Worm (Caenorhabditis elegans) whole organism, late embryonic: ENCODE measurements around the gene sea-1.

ENCODE experiments used
- C08G9.2 ChIP-seq: sonication (generic microtip); optimal IDR thresholded peaks from 2 replicates; lab custom pipeline; 2016; ENCODE audit warnings: mild to moderate bottlenecking, missing genetic modification characterization, moderate library complexity, missing compliant biosample characterization
- C38D4.7 ChIP-seq: fragments of 200-800 bp; sonication (Bioruptor generic); optimal IDR thresholded peaks from 2 replicates; lab custom pipeline; 2018; ENCODE audit warnings: mild to moderate bottlenecking, missing genetic modification characterization, moderate library complexity, missing compliant biosample characterization
- K09A11.1 ChIP-seq: sonication (generic microtip); optimal IDR thresholded peaks from 2 replicates; lab custom pipeline; 2017; ENCODE audit warnings: antibody characterized with exemption, mild to moderate bottlenecking, missing genetic modification characterization, missing compliant biosample characterization; ENCODE audit not compliant: insufficient read depth
- ahr-1 ChIP-seq: sonication (generic microtip); optimal IDR thresholded peaks from 2 replicates; lab custom pipeline; 2016; ENCODE audit warnings: missing genetic modification characterization, missing compliant biosample characterization
- ama-1 ChIP-seq: fragments of 150-350 bp; optimal IDR thresholded peaks from 2 replicates; lab custom pipeline; 2014
- ceh-18 ChIP-seq: sonication (generic microtip); optimal IDR thresholded peaks from 2 replicates; lab custom pipeline; 2016; ENCODE audit warnings: missing genetic modification characterization, missing compliant biosample characterization
- ceh-24 ChIP-seq: sonication (generic microtip); optimal IDR thresholded peaks from 2 replicates; lab custom pipeline; 2016; ENCODE audit warnings: mild to moderate bottlenecking, missing genetic modification characterization, missing compliant biosample characterization
- ceh-31 ChIP-seq: sonication (generic microtip); optimal IDR thresholded peaks from 2 replicates; lab custom pipeline; 2016; ENCODE audit warnings: missing genetic modification characterization, missing compliant biosample characterization
- ceh-45 ChIP-seq: fragments of 200-800 bp; sonication (Bioruptor generic); IDR thresholded peaks from 2 replicates; pipeline ENCODE4 v1.3.6; 2022; ENCODE audit warnings: missing genetic modification reagents, missing genetic modification characterization, missing compliant biosample characterization
- ceh-9 ChIP-seq: sonication (generic microtip); optimal IDR thresholded peaks from 2 replicates; lab custom pipeline; 2016; ENCODE audit warnings: mild to moderate bottlenecking, missing genetic modification characterization, inconsistent platforms, missing compliant biosample characterization
- dmd-4 ChIP-seq: sonication (generic microtip); optimal IDR thresholded peaks from 2 replicates; lab custom pipeline; 2016; ENCODE audit warnings: borderline replicate concordance, missing genetic modification characterization, missing compliant biosample characterization
- dve-1 ChIP-seq: sonication (generic microtip); optimal IDR thresholded peaks from 2 replicates; lab custom pipeline; 2017; ENCODE audit warnings: antibody characterized with exemption, mild to moderate bottlenecking, missing genetic modification characterization, missing compliant biosample characterization
- elt-2 ChIP-seq: sonication (generic microtip); optimal IDR thresholded peaks from 2 replicates; lab custom pipeline; 2016; ENCODE audit warnings: missing genetic modification reagents, missing genetic modification characterization, missing compliant biosample characterization
- ets-4 ChIP-seq: sonication (generic microtip); optimal IDR thresholded peaks from 2 replicates; lab custom pipeline; 2016; ENCODE audit warnings: missing genetic modification characterization, missing compliant biosample characterization
- fax-1 ChIP-seq: sonication (generic microtip); optimal IDR thresholded peaks from 2 replicates; lab custom pipeline; 2016; ENCODE audit warnings: missing genotype, missing genetic modification characterization, missing compliant biosample characterization
- fkh-10 ChIP-seq: fragments of 150-350 bp; optimal IDR thresholded peaks from 2 replicates; lab custom pipeline; 2014; ENCODE audit warnings: missing biosample characterization, missing genetic modification reagents, missing genetic modification characterization
- hlh-6 ChIP-seq: sonication (generic microtip); optimal IDR thresholded peaks from 2 replicates; lab custom pipeline; 2016; ENCODE audit warnings: missing genotype, missing genetic modification characterization, missing compliant biosample characterization
- hlh-8 ChIP-seq: sonication (generic microtip); optimal IDR thresholded peaks from 2 replicates; lab custom pipeline; 2016; ENCODE audit warnings: missing genotype, missing genetic modification characterization, missing compliant biosample characterization
- nhr-11 ChIP-seq: fragments of 150-350 bp; optimal IDR thresholded peaks from 2 replicates; lab custom pipeline; 2014; ENCODE audit warnings: missing biosample characterization, missing genetic modification characterization
- npax-4 ChIP-seq: sonication (generic microtip); optimal IDR thresholded peaks from 2 replicates; lab custom pipeline; 2016; ENCODE audit warnings: missing genetic modification characterization, missing compliant biosample characterization
- odd-2 ChIP-seq: sonication (generic microtip); optimal IDR thresholded peaks from 2 replicates; lab custom pipeline; 2017; ENCODE audit warnings: antibody characterized with exemption, mild to moderate bottlenecking, missing genetic modification characterization, missing compliant biosample characterization
- pag-3 ChIP-seq: sonication (generic microtip); optimal IDR thresholded peaks from 2 replicates; lab custom pipeline; 2016; ENCODE audit warnings: missing compliant biosample characterization, missing genetic modification characterization, borderline replicate concordance
- pha-4 ChIP-seq: fragments of 150-350 bp; optimal IDR thresholded peaks from 2 replicates; lab custom pipeline; 2018; ENCODE audit warnings: missing biosample characterization, missing genetic modification reagents, missing genetic modification characterization
- rnt-1 ChIP-seq: sonication (generic microtip); optimal IDR thresholded peaks from 2 replicates; lab custom pipeline; 2016; ENCODE audit warnings: missing genetic modification characterization, missing compliant biosample characterization
- syd-9 ChIP-seq: sonication (generic microtip); optimal IDR thresholded peaks from 2 replicates; lab custom pipeline; 2016; ENCODE audit warnings: mild to moderate bottlenecking, missing genetic modification characterization, moderate library complexity, missing compliant biosample characterization
- tbx-2 ChIP-seq: sonication (generic microtip); optimal IDR thresholded peaks from 2 replicates; lab custom pipeline; 2016; ENCODE audit warnings: missing genetic modification characterization, missing compliant biosample characterization
- tbx-7 ChIP-seq: sonication (generic microtip); optimal IDR thresholded peaks from 2 replicates; lab custom pipeline; 2016; ENCODE audit warnings: missing genotype, missing genetic modification characterization, missing compliant biosample characterization
- unc-42 ChIP-seq: sonication (generic microtip); optimal IDR thresholded peaks from 2 replicates; lab custom pipeline; 2016; ENCODE audit warnings: missing genotype, missing genetic modification characterization, missing compliant biosample characterization
- unc-55 ChIP-seq: sonication (generic microtip); optimal IDR thresholded peaks from 2 replicates; lab custom pipeline; 2017; ENCODE audit warnings: missing biosample characterization, missing genetic modification reagents, missing genetic modification characterization
- unc-86 ChIP-seq: sonication (generic microtip); optimal IDR thresholded peaks from 2 replicates; lab custom pipeline; 2016; ENCODE audit warnings: missing genetic modification characterization, missing compliant biosample characterization
- zip-5 ChIP-seq: sonication (generic microtip); optimal IDR thresholded peaks from 2 replicates; lab custom pipeline; 2016; ENCODE audit warnings: missing genetic modification characterization, missing compliant biosample characterization

The sea-1 gene

DNA sequence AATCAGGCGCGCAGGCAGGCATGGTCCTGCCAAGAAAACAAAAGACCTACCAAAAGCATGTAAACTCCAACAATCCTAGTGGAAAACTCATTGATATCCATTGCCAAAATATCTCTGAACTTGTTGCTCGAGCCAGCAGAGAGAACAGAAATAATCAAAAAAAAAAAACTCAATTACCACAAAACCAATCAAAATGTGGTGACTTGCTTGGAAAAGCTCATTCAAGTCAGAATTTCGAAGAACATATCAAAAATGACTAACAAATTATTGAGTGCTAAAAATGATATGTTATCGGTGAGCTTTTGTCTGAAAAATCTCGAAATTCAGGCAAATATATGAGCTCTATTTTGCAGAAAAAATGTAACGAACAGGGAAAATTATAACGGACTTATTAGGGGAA lies 27.9 kb upstream of the sea-1 start, which contains the start of gene srx-105:
Gene srx-105, minus strand, starts transcription at position 101 of the 400 bp plus-strand sequence.
- TF ChIP-seq zip-5 (tag; lab: Kevin White, UChicago) = no peak
- TF ChIP-seq dve-1 = no peak
- TF ChIP-seq ceh-31 (tag; lab: Kevin White, UChicago) = no peak
- no peak for TF ChIP-seq syd-9 (tag; lab: Kevin White, UChicago)
- no peak for TF ChIP-seq ceh-24 (tag; lab: Kevin White, UChicago)
- TF ChIP-seq, all 69 proteins: peak for 0

- TF ChIP-seq tbx-7 (tag; lab: Kevin White, UChicago) (no peak), elt-2 (tag; lab: Kevin White, UChicago) (no peak), ceh-45 (GFP tag; lab: Robert Waterston, UW) (no peak), C38D4.7 (GFP tag; lab: Kevin White, UChicago) (no peak), hlh-6 (tag; lab: Kevin White, UChicago) (no peak), pag-3 (tag; lab: Kevin White, UChicago) (no peak), rnt-1 (tag; lab: Kevin White, UChicago) (no peak), fax-1 (tag; lab: Kevin White, UChicago) (no peak), tbx-2 (no peak)
- TF ChIP-seq, all 69 proteins: peak for 0
Measured at ce11 chrII:3699591-3699990, 26.2 kb upstream of the sea-1 start, which contains the start of gene srx-104. TSS of gene srx-104 (minus strand) at chrII:3699691.

- TF ChIP-seq ahr-1 (tag; lab: Kevin White, UChicago) = no peak
- TF ChIP-seq unc-42 (tag; lab: Kevin White, UChicago) = no peak
- no peak for TF ChIP-seq hlh-8 (tag; lab: Kevin White, UChicago)
- TF ChIP-seq ama-1 (lab: Kevin White, UChicago) = no peak
- no peak for TF ChIP-seq tbx-7 (tag; lab: Kevin White, UChicago)
- TF ChIP-seq fkh-10 (GFP tag; lab: Kevin White, UChicago) = no peak
- no peak for TF ChIP-seq pha-4
- TF ChIP-seq ceh-18 (tag; lab: Kevin White, UChicago) = no peak
- no peak for TF ChIP-seq C08G9.2
Measured at ce11 chrII:3694664-3695063, 21.3 kb upstream of the sea-1 start, which contains the start of gene srx-102. TSS of gene srx-102 (minus strand) at chrII:3694764.

ce11 chrII:3690646-3691045 lies 17.3 kb upstream of the sea-1 start, which contains the start of gene srx-101:
TSS of gene srx-101 (minus strand) at chrII:3690746.
- no peak for TF ChIP-seq K09A11.1 (tag; lab: Kevin White, UChicago)
- TF ChIP-seq pag-3 (tag; lab: Kevin White, UChicago) = no peak
- no peak for TF ChIP-seq dmd-4 (tag; lab: Kevin White, UChicago)
- TF ChIP-seq npax-4 (tag; lab: Kevin White, UChicago) = no peak
- TF ChIP-seq ceh-9 = no peak
- TF ChIP-seq odd-2 (tag; lab: Kevin White, UChicago) = no peak
- no peak for TF ChIP-seq fax-1 (tag; lab: Kevin White, UChicago)
- no peak for TF ChIP-seq hlh-8 (tag; lab: Kevin White, UChicago)

DNA sequence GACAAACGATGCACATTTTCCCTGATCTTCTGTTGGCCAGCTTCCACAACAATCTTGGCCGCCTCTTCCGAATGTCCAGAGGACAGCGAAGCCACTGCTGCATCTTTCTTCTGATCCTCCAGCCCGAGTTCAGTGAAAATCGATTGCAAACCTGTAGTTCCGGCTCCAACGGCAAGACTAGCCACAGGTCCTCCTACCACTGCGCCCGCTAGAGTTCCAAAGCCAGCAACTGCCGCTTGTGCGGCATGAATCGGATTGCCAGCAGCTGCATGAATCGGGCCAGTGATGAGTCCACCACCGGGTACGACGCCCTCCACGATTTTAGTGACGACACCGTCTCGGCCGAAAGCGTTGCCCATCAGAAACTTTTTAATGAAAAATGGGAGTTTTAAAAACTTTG lies 14.9 kb upstream of the sea-1 start, which contains the start of gene ifas-1:
Gene ifas-1, minus strand, starts transcription at position 387 of the 400 bp plus-strand sequence.
- no peak for TF ChIP-seq rnt-1 (tag; lab: Kevin White, UChicago)
- TF ChIP-seq ets-4 (tag; lab: Kevin White, UChicago) = no peak

ce11 chrII:3684487-3685067 lies 11.2 kb upstream of the sea-1 start:
- no peak for TF ChIP-seq elt-2 (tag; lab: Kevin White, UChicago)
- TF ChIP-seq unc-55 (GFP tag; lab: Kevin White, UChicago) = no peak
- no peak for TF ChIP-seq unc-86
- TF ChIP-seq ceh-18 (tag; lab: Kevin White, UChicago) = no peak
- TF ChIP-seq nhr-11 (tag; lab: Kevin White, UChicago) = no peak
- no peak for TF ChIP-seq ceh-45 (GFP tag; lab: Robert Waterston, UW)
